Worm (Caenorhabditis elegans): ENCODE results near the gene chc-1.

DNA sequence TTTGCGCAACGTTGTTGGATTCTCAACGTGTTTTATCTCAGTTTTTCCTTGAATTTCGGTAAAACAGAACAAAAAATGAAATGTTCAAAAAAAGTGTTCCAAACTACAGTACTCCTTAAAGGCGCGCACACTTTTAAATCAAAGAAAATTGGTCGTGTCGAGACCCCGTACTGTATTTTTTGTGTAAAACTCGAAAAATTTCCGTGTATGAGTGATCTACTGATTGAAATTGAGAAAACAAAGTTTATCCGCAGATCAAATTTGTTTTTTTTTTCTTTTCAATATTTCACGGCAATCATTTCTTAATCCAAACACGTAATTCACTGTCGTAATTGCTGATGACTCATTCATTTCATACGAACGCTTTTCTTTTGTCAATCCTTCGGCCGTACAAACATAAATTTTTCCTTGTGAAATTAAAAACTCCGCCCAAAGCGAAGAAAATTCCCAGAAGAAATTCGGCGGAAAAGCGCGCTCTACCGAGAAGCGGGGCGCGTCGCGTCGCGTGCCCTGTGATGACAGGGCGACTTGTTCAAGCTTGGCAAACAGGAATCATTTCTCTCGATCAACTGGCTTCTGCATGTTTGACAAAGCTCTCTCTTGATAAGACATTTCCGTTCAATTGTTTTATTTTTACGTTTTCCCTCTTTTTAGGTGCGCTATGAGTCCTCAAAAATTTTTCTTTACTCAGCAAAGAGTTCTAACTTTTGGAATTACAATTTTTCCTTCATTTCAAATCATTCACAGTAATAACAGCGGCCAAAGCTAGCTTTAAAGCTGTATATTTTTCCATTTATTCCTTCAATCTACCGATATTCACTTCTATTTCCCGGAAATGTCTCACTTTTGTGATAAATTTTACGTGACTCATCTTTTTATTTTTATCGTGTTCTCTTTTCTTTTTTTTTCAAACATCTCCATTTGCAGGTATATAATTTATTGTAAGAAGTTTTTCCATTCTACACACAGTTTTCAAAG lies at the start of gene chc-1:
- no peak for TF ChIP-seq scrt-1 (GFP tag; IDR thresholded peaks at IDR 0.05)
- TF ChIP-seq ama-1 (optimal IDR thresholded peaks at IDR 0.05), result no peak
- no peak for TF ChIP-seq ceh-36 (tag; optimal IDR thresholded peaks at IDR 0.05)
- TF ChIP-seq hmg-4 (GFP tag; optimal IDR thresholded peaks at IDR 0.05), result peak; percentile 1
- TF ChIP-seq sea-1 (GFP tag; conservative IDR thresholded peaks at IDR 0.05), result no peak

All from whole organism, early embryonic.